Worm (Caenorhabditis elegans) whole organism, L3 larva: ENCODE data around the gene znf-474.

Experiments used
- ceh-9 ChIP-seq: sonication (generic microtip); optimal IDR thresholded peaks from 2 replicates; lab custom pipeline; 2018; ENCODE audit warnings: missing biosample characterization, missing genetic modification characterization
- zag-1 ChIP-seq: fragments of 150-350 bp; optimal IDR thresholded peaks from 2 replicates; lab custom pipeline; 2014; ENCODE audit warnings: missing biosample characterization, missing genetic modification characterization

DNA sequence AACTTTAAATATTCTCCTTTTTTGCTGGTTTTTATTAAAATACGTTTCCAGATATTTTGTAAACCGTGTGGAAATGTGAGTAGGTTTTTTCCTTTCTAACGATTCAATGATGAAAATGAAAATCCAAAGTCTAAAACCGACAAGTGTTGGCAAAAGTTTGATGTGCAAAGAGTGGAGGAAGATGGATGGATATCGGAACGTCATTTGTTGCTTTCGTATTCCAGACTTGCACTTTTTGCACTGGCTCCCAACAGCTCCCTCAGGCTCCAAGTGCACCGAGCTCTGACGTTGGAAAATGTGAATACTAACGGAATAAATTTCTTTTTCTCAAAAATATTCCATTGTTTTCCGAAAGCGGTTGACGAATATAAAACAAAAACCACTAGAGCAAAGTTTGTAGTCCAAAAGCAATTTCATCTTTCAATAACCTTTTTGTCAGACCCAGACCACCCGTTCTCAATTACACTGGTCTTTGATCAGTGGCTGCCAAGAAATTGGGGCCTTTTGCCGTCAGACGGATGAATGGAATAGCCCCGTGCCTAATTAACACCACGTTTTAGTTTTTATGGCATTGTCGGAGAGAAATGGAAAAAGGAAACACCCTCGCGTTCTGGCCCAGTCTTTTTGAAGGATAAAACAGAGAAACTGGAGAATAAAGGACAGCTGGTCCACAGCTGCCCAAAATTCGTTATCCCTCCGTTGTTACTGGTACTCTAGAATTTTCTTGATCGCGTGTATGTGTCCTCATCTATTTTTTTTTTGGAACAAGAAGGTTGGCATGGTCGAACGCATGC lies 33.2 kb downstream of the znf-474 start:
- no peak for TF ChIP-seq ceh-9 (tag; lab: Kevin White, UChicago)
- TF ChIP-seq zag-1 (tag; lab: Kevin White, UChicago) = no peak
